Worm (Caenorhabditis elegans) whole organism, early embryonic: ENCODE measurements around the gene egl-45.

ENCODE experiments used
- B0310.2 ChIP-seq: sonication (generic microtip); optimal IDR thresholded peaks from 2 replicates; lab custom pipeline; 2016; ENCODE audit warnings: mild to moderate bottlenecking, missing genetic modification characterization, missing compliant biosample characterization
- ama-1 ChIP-seq: fragments of 150-350 bp; optimal IDR thresholded peaks from 2 replicates; lab custom pipeline; 2014
- flt-1 ChIP-seq: fragments of 200-800 bp; sonication (Bioruptor generic); IDR thresholded peaks from 2 replicates; pipeline ENCODE4 v1.3.6; 2022; ENCODE audit warnings: missing genetic modification characterization, missing compliant biosample characterization
- hmbx-1 ChIP-seq: sonication (generic microtip); optimal IDR thresholded peaks from 2 replicates; lab custom pipeline; 2016; ENCODE audit warnings: mild to moderate bottlenecking, missing genetic modification characterization, missing compliant biosample characterization
- tbx-11 ChIP-seq: fragments of 200-800 bp; sonication (Bioruptor generic); IDR thresholded peaks from 2 replicates; pipeline ENCODE4 v1.3.6; 2022; ENCODE audit warnings: missing genetic modification characterization, missing compliant biosample characterization

DNA sequence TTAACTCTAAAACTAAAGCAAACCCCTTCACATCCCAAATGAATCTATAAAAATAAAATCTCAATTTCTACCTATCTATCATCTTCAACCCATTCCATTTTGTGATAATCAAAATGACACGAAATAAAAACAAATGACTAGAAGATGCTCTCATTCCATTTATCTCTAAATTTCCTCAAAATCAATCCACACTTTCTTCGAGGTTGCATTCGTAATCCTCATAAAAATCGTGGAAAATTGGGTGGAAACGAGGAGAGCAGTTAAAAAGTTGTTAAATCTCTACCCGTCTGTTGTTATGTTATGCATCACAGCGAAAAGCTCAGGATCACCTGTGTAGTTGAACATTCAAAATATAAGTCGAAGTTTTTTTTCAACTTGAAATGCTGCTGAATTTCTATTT lies 21.5 kb downstream of the egl-45 start:
- no peak for TF ChIP-seq flt-1 (GFP tag; lab: Robert Waterston, UW)
- no peak for TF ChIP-seq ama-1
- no peak for TF ChIP-seq B0310.2 (tag; lab: Kevin White, UChicago)
- no peak for TF ChIP-seq hmbx-1 (tag; lab: Kevin White, UChicago)
- TF ChIP-seq tbx-11 (GFP tag; lab: Robert Waterston, UW) = no peak
